Fruit fly (Drosophila melanogaster): Measurements from ENCODE around the gene Teh1.

Teh1 gene

dm6 chr3R:9892664-9893063 is 24.7 kb upstream of the Teh1 start:
- TF ChIP-seq h (optimal IDR thresholded peaks at IDR 0.05) (no peak), Sin3A (optimal IDR thresholded peaks at IDR 0.05) (no peak), insv (optimal IDR thresholded peaks at IDR 0.05) (no peak), psq (optimal IDR thresholded peaks at IDR 0.05) (no peak), Myc (optimal IDR thresholded peaks at IDR 0.05) (no peak), ttk (optimal IDR thresholded peaks at IDR 0.05) (no peak)

- TF ChIP-seq Sin3A (optimal IDR thresholded peaks at IDR 0.05) (no peak), h (optimal IDR thresholded peaks at IDR 0.05) (no peak), Myc (optimal IDR thresholded peaks at IDR 0.05) (no peak), ttk (optimal IDR thresholded peaks at IDR 0.05) (no peak), insv (optimal IDR thresholded peaks at IDR 0.05) (no peak), psq (optimal IDR thresholded peaks at IDR 0.05) (no peak)
Measured at dm6 chr3R:9891948-9892608, 24.2 kb upstream of the Teh1 start.

- TF ChIP-seq Myc (optimal IDR thresholded peaks at IDR 0.05) = no peak
- no peak for TF ChIP-seq Sin3A (optimal IDR thresholded peaks at IDR 0.05)
- TF ChIP-seq h (optimal IDR thresholded peaks at IDR 0.05) = no peak
- TF ChIP-seq psq (optimal IDR thresholded peaks at IDR 0.05) = no peak
- TF ChIP-seq insv (optimal IDR thresholded peaks at IDR 0.05) = no peak
- TF ChIP-seq ttk (optimal IDR thresholded peaks at IDR 0.05) = no peak
Measured at dm6 chr3R:9891527-9891926, 23.6 kb upstream of the Teh1 start.

dm6 chr3R:9890759-9891393 is 23.0 kb upstream of the Teh1 start:
- TF ChIP-seq psq (optimal IDR thresholded peaks at IDR 0.05) (no peak), h (optimal IDR thresholded peaks at IDR 0.05) (no peak), Sin3A (optimal IDR thresholded peaks at IDR 0.05) (no peak), Myc (optimal IDR thresholded peaks at IDR 0.05) (no peak), ttk (optimal IDR thresholded peaks at IDR 0.05) (no peak), insv (optimal IDR thresholded peaks at IDR 0.05) (no peak)

- TF ChIP-seq Myc (optimal IDR thresholded peaks at IDR 0.05) (no peak), insv (optimal IDR thresholded peaks at IDR 0.05) (no peak), psq (optimal IDR thresholded peaks at IDR 0.05) (no peak), ttk (optimal IDR thresholded peaks at IDR 0.05) (no peak)
Measured at dm6 chr3R:9889776-9890175, 21.9 kb upstream of the Teh1 start.

- TF ChIP-seq Sin3A (optimal IDR thresholded peaks at IDR 0.05) (no peak), ttk (optimal IDR thresholded peaks at IDR 0.05) (no peak), Myc (optimal IDR thresholded peaks at IDR 0.05) (no peak), h (optimal IDR thresholded peaks at IDR 0.05) (no peak), psq (optimal IDR thresholded peaks at IDR 0.05) (no peak), insv (optimal IDR thresholded peaks at IDR 0.05) (no peak)
Measured at dm6 chr3R:9888668-9889302, 20.9 kb upstream of the Teh1 start.

dm6 chr3R:9886341-9886959 is 18.5 kb upstream of the Teh1 start:
- TF ChIP-seq Sin3A (optimal IDR thresholded peaks at IDR 0.05) (no peak), insv (optimal IDR thresholded peaks at IDR 0.05) (no peak), h (optimal IDR thresholded peaks at IDR 0.05) (no peak), ttk (optimal IDR thresholded peaks at IDR 0.05) (no peak), Myc (optimal IDR thresholded peaks at IDR 0.05) (no peak), psq (optimal IDR thresholded peaks at IDR 0.05) (no peak)

dm6 chr3R:9885464-9886340 is 17.8 kb upstream of the Teh1 start:
- no peak for TF ChIP-seq Myc (optimal IDR thresholded peaks at IDR 0.05)
- no peak for TF ChIP-seq ttk (optimal IDR thresholded peaks at IDR 0.05)
- no peak for TF ChIP-seq insv (optimal IDR thresholded peaks at IDR 0.05)
- TF ChIP-seq psq (optimal IDR thresholded peaks at IDR 0.05) = no peak
- no peak for TF ChIP-seq Sin3A (optimal IDR thresholded peaks at IDR 0.05)
- no peak for TF ChIP-seq h (optimal IDR thresholded peaks at IDR 0.05)

dm6 chr3R:9884461-9885185 is 16.7 kb upstream of the Teh1 start:
- TF ChIP-seq h (optimal IDR thresholded peaks at IDR 0.05) = no peak
- no peak for TF ChIP-seq insv (optimal IDR thresholded peaks at IDR 0.05)
- no peak for TF ChIP-seq Myc (optimal IDR thresholded peaks at IDR 0.05)
- no peak for TF ChIP-seq ttk (optimal IDR thresholded peaks at IDR 0.05)
- TF ChIP-seq psq (optimal IDR thresholded peaks at IDR 0.05) = no peak
- TF ChIP-seq Sin3A (optimal IDR thresholded peaks at IDR 0.05) = no peak

dm6 chr3R:9883248-9883939 is 15.5 kb upstream of the Teh1 start:
- TF ChIP-seq psq (optimal IDR thresholded peaks at IDR 0.05) = no peak
- no peak for TF ChIP-seq h (optimal IDR thresholded peaks at IDR 0.05)
- no peak for TF ChIP-seq insv (optimal IDR thresholded peaks at IDR 0.05)
